Worm (Caenorhabditis elegans) whole organism, L1 larva: ENCODE measurements around the gene R08A2.1.

ENCODE experiments used
- aly-2 ChIP-seq: fragments of 150-350 bp; optimal IDR thresholded peaks from 2 replicates; lab custom pipeline; 2014; ENCODE audit warnings: missing biosample characterization, missing genetic modification characterization
- nhr-237 ChIP-seq: fragments of 150-350 bp; optimal IDR thresholded peaks from 2 replicates; lab custom pipeline; 2014; ENCODE audit warnings: missing biosample characterization, missing genetic modification characterization
- nhr-28 ChIP-seq: fragments of 150-350 bp; optimal IDR thresholded peaks from 2 replicates; lab custom pipeline; 2014; ENCODE audit warnings: missing biosample characterization, missing genetic modification characterization
- nhr-76 ChIP-seq: sonication (generic microtip); optimal IDR thresholded peaks from 2 replicates; lab custom pipeline; 2017; ENCODE audit warnings: missing biosample characterization, missing genetic modification characterization

DNA sequence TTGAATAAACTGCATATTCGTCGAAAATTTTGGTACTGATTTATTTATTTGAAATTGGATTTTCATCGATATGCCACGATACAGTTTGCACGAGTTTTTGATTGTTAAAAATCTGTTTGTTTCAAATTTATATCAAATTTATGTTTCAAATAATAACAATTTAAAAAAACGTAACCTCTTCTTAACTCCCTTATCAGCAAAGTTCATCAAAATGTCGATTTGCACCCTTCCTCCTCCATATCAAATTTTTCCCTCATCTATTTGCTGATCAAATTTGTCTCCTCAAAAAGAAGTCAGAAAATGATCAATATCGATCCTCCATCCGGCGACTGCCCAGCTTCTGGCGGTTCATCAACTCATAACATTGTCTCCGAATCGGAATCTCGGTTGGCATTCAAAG lies 8.3 kb downstream of the R08A2.1 start, which contains the start of gene ssp-33:
- TF ChIP-seq nhr-76 (tag; lab: Kevin White, UChicago) (no peak), nhr-237 (tag; lab: Kevin White, UChicago) (no peak), nhr-28 (tag; lab: Kevin White, UChicago) (no peak), aly-2 (no peak)
